Worm (Caenorhabditis elegans) whole organism, L4 larva: ENCODE data around the gene T05A8.6.

ENCODE experiments used
- D1046.2 ChIP-seq: fragments of 200-800 bp; sonication (Bioruptor generic); IDR thresholded peaks from 2 replicates; pipeline ENCODE4 v1.3.6; 2022; ENCODE audit warnings: missing genetic modification characterization, missing compliant biosample characterization
- F37D6.2 ChIP-seq: sonication (generic microtip); optimal IDR thresholded peaks from 2 replicates; lab custom pipeline; 2016; ENCODE audit warnings: mild to moderate bottlenecking, missing genetic modification characterization, missing compliant biosample characterization
- R02D3.7 ChIP-seq: fragments of 150-350 bp; sonication (generic microtip); optimal IDR thresholded peaks from 3 replicates; lab custom pipeline; 2014; ENCODE audit warnings: missing biosample characterization, missing genetic modification characterization
- T26A8.4 ChIP-seq: fragments of 200-800 bp; sonication (Bioruptor generic); IDR thresholded peaks from 2 replicates; pipeline ENCODE4 v1.3.6; 2022; ENCODE audit warnings: missing genetic modification characterization, missing compliant biosample characterization
- Y5F2A.4 ChIP-seq: fragments of 200-800 bp; sonication (Bioruptor generic); optimal IDR thresholded peaks from 2 replicates; lab custom pipeline; 2018; ENCODE audit warnings: mild to moderate bottlenecking, missing genetic modification characterization, missing compliant biosample characterization
- ZK337.2 ChIP-seq: fragments of 200-800 bp; sonication (Bioruptor generic); IDR thresholded peaks from 2 replicates; pipeline ENCODE4 v1.3.6; 2022; ENCODE audit warnings: missing genetic modification reagents, missing genetic modification characterization, missing compliant biosample characterization
- aha-1 ChIP-seq: fragments of 150-350 bp; peaks from one replicate; lab custom pipeline; 2014; ENCODE audit warnings: missing biosample characterization, missing genetic modification characterization
- aly-2 ChIP-seq: sonication (generic microtip); optimal IDR thresholded peaks from 2 replicates; lab custom pipeline; 2018; ENCODE audit warnings: missing biosample characterization, missing genetic modification characterization
- attf-4 ChIP-seq: sonication (generic microtip); optimal IDR thresholded peaks from 3 replicates; lab custom pipeline; 2017; ENCODE audit warnings: missing biosample characterization, missing genetic modification characterization
- ceh-20 ChIP-seq: fragments of 200-800 bp; sonication (Bioruptor generic); IDR thresholded peaks from 2 replicates; pipeline ENCODE4 v1.3.6; 2022; ENCODE audit warnings: missing genetic modification reagents, missing genetic modification characterization, missing compliant biosample characterization
- ceh-28 ChIP-seq: fragments of 150-350 bp; optimal IDR thresholded peaks from 2 replicates; lab custom pipeline; 2014; ENCODE audit warnings: missing biosample characterization, missing genetic modification reagents, missing genetic modification characterization
- ceh-62 ChIP-seq: sonication (generic microtip); optimal IDR thresholded peaks from 2 replicates; lab custom pipeline; 2017; ENCODE audit warnings: missing biosample characterization, missing genetic modification characterization
- ceh-82 ChIP-seq: sonication (generic microtip); optimal IDR thresholded peaks from 2 replicates; lab custom pipeline; 2017; ENCODE audit warnings: missing biosample characterization, missing genetic modification characterization
- ces-1 ChIP-seq: fragments of 150-350 bp; sonication (generic microtip); optimal IDR thresholded peaks from 4 replicates; lab custom pipeline; 2014; ENCODE audit warnings: missing biosample characterization, missing genetic modification reagents, missing genetic modification characterization
- daf-12 ChIP-seq: fragments of 150-350 bp; optimal IDR thresholded peaks from 2 replicates; lab custom pipeline; 2014; ENCODE audit warnings: missing biosample characterization, missing genetic modification reagents, missing genetic modification characterization
- daf-16 ChIP-seq, 3 experiments: sonication (generic microtip); optimal IDR thresholded peaks; 2 replicates each; lab custom pipeline; 2016 to 2017; ENCODE audit warnings: missing genetic modification characterization in 3 of 3, missing genetic modification reagents in 3 of 3, mild to moderate bottlenecking in 2 of 3, missing compliant biosample characterization in 2 of 3, missing biosample characterization in 1 of 3, moderate library complexity in 1 of 3
- daf-19 ChIP-seq: fragments of 200-800 bp; sonication (Bioruptor generic); conservative IDR thresholded peaks from 2 replicates; pipeline ENCODE4 v1.3.6; 2022; ENCODE audit warnings: missing genetic modification characterization, missing compliant biosample characterization
- duxl-1 ChIP-seq: sonication (generic microtip); optimal IDR thresholded peaks from 2 replicates; lab custom pipeline; 2016; ENCODE audit warnings: mild to moderate bottlenecking, missing genetic modification characterization, moderate library complexity, missing compliant biosample characterization; ENCODE audit not compliant: poor library complexity
- egl-27 ChIP-seq: sonication (generic microtip); optimal IDR thresholded peaks from 3 replicates; lab custom pipeline; 2017; ENCODE audit warnings: missing biosample characterization, missing genetic modification reagents, missing genetic modification characterization
- fkh-10 ChIP-seq: fragments of 150-350 bp; optimal IDR thresholded peaks from 2 replicates; lab custom pipeline; 2014; ENCODE audit warnings: missing biosample characterization, missing genetic modification reagents, missing genetic modification characterization
- fos-1 ChIP-seq: fragments of 150-350 bp; optimal IDR thresholded peaks from 2 replicates; lab custom pipeline; 2014; ENCODE audit warnings: missing biosample characterization, missing genetic modification characterization
- gei-8 ChIP-seq: fragments of 200-800 bp; sonication (Bioruptor generic); optimal IDR thresholded peaks from 2 replicates; lab custom pipeline; 2018; ENCODE audit warnings: mild to moderate bottlenecking, missing genetic modification characterization, missing compliant biosample characterization
- hlh-11 ChIP-seq: fragments of 200-800 bp; sonication (Bioruptor generic); optimal IDR thresholded peaks from 2 replicates; lab custom pipeline; 2018; ENCODE audit warnings: mild to moderate bottlenecking, missing genetic modification characterization, missing compliant biosample characterization
- jun-1 ChIP-seq: fragments of 150-350 bp; optimal IDR thresholded peaks from 2 replicates; lab custom pipeline; 2014; ENCODE audit warnings: missing biosample characterization, missing genetic modification reagents, missing genetic modification characterization
- lin-38 ChIP-seq: fragments of 200-800 bp; sonication (Bioruptor generic); IDR thresholded peaks from 2 replicates; pipeline ENCODE4 v1.3.6; 2022; ENCODE audit warnings: missing genetic modification reagents, missing genetic modification characterization, missing compliant biosample characterization
- lin-39 ChIP-seq: fragments of 150-350 bp; optimal IDR thresholded peaks from 2 replicates; lab custom pipeline; 2014; ENCODE audit warnings: missing biosample characterization, missing genetic modification reagents, missing genetic modification characterization
- lsy-2 ChIP-seq, 2 experiments: fragments of 150-350 bp in 1 of 2; sonication (generic microtip) in 1 of 2; optimal IDR thresholded peaks; 2 replicates each; lab custom pipeline; 2014 to 2017; ENCODE audit warnings: missing biosample characterization in 2 of 2, missing genetic modification characterization in 2 of 2
- madf-5 ChIP-seq, 2 experiments: fragments of 200-800 bp; sonication (Bioruptor generic); IDR thresholded peaks; 2 replicates each; pipeline ENCODE4 v1.3.6; 2022; ENCODE audit warnings: missing compliant biosample characterization in 2 of 2, missing genetic modification characterization in 2 of 2
- mdl-1 ChIP-seq, 2 experiments: fragments of 150-350 bp in 1 of 2; sonication (generic microtip) in 1 of 2; optimal IDR thresholded peaks; 2 replicates each; lab custom pipeline; 2014 to 2017; ENCODE audit warnings: missing biosample characterization in 2 of 2, missing genetic modification characterization in 2 of 2
- mdt-29 ChIP-seq: fragments of 200-800 bp; sonication (Bioruptor generic); IDR thresholded peaks from 2 replicates; pipeline ENCODE4 v1.3.6; 2022; ENCODE audit warnings: missing genetic modification reagents, missing genetic modification characterization, missing compliant biosample characterization
- mep-1 ChIP-seq: fragments of 150-350 bp; sonication (generic microtip); optimal IDR thresholded peaks from 3 replicates; lab custom pipeline; 2014; ENCODE audit warnings: missing biosample characterization, missing genetic modification characterization
- mes-2 ChIP-seq: sonication (generic microtip); optimal IDR thresholded peaks from 2 replicates; lab custom pipeline; 2016; ENCODE audit warnings: missing genotype, mild to moderate bottlenecking, missing genetic modification characterization, missing compliant biosample characterization; ENCODE audit not compliant: poor library complexity, severe bottlenecking
- mxl-2 ChIP-seq: fragments of 200-800 bp; sonication (Bioruptor generic); conservative IDR thresholded peaks from 2 replicates; pipeline ENCODE4 v1.3.6; 2022; ENCODE audit warnings: missing genetic modification reagents, missing genetic modification characterization, missing compliant biosample characterization
- nhr-28 ChIP-seq: fragments of 150-350 bp; optimal IDR thresholded peaks from 2 replicates; lab custom pipeline; 2014; ENCODE audit warnings: missing biosample characterization, missing genetic modification characterization
- nhr-42 ChIP-seq: fragments of 200-800 bp; sonication (Bioruptor generic); IDR thresholded peaks from 2 replicates; pipeline ENCODE4 v1.3.6; 2022; ENCODE audit warnings: missing genetic modification characterization, missing compliant biosample characterization
- nhr-48 ChIP-seq: sonication (generic microtip); optimal IDR thresholded peaks from 2 replicates; lab custom pipeline; 2016; ENCODE audit warnings: mild to moderate bottlenecking, missing genetic modification characterization, missing compliant biosample characterization
- set-16 ChIP-seq: fragments of 200-800 bp; sonication (Bioruptor generic); IDR thresholded peaks from 2 replicates; pipeline ENCODE4 v1.3.6; 2022; ENCODE audit warnings: missing genetic modification reagents, missing genetic modification characterization, missing compliant biosample characterization
- snpc-1.2 ChIP-seq: fragments of 200-800 bp; sonication (Bioruptor generic); IDR thresholded peaks from 2 replicates; pipeline ENCODE4 v1.3.6; 2022; ENCODE audit warnings: missing genetic modification reagents, missing genetic modification characterization, missing compliant biosample characterization
- snpc-4 ChIP-seq: fragments of 150-350 bp; optimal IDR thresholded peaks from 2 replicates; lab custom pipeline; 2014; ENCODE audit warnings: missing biosample characterization, missing genetic modification characterization
- tag-97 ChIP-seq: fragments of 200-800 bp; sonication (Bioruptor generic); IDR thresholded peaks from 2 replicates; pipeline ENCODE4 v1.3.6; 2022; ENCODE audit warnings: missing genetic modification characterization, missing compliant biosample characterization
- tra-1 ChIP-seq: fragments of 200-800 bp; sonication (Bioruptor generic); IDR thresholded peaks from 2 replicates; pipeline ENCODE4 v1.3.6; 2022; ENCODE audit warnings: missing genetic modification reagents, missing genetic modification characterization, missing compliant biosample characterization
- unc-62 ChIP-seq, 3 experiments: fragments of 150-350 bp in 1 of 3; sonication (generic microtip); optimal IDR thresholded peaks in 2 of 3; peaks in 1 of 3; 1 replicate in 1 of 3; 2 replicates in 2 of 3; lab custom pipeline; 2014 to 2017; ENCODE audit warnings: missing biosample characterization in 3 of 3, missing genetic modification characterization in 3 of 3, missing genetic modification reagents in 3 of 3, missing genotype in 1 of 3
- ztf-7 ChIP-seq: fragments of 150-350 bp; optimal IDR thresholded peaks from 2 replicates; lab custom pipeline; 2014; ENCODE audit warnings: missing biosample characterization, missing genetic modification characterization

T05A8.6 gene

ce11 chrII:2757954-2758353 lies 18.4 kb upstream of the T05A8.6 start, which contains the start of gene F29A7.8:
F29A7.8 (minus strand) TSS chrII:2758054.
- TF ChIP-seq nhr-42 (GFP tag; lab: Robert Waterston, UW): no peak
- no peak for TF ChIP-seq hlh-11 (tag; lab: Kevin White, UChicago)
- TF ChIP-seq daf-12 (tag; lab: Kevin White, UChicago): no peak
- TF ChIP-seq ces-1 (GFP tag; lab: Kevin White, UChicago): no peak
- TF ChIP-seq aha-1 (tag; lab: Kevin White, UChicago): peak; percentile 12
- TF ChIP-seq Y5F2A.4 (GFP tag; lab: Kevin White, UChicago): no peak
- TF ChIP-seq D1046.2: no peak

ce11 chrII:2756351-2756750 lies 16.8 kb upstream of the T05A8.6 start:
- peak; percentile 53 for TF ChIP-seq aha-1 (tag; lab: Kevin White, UChicago)
- no peak for TF ChIP-seq daf-16 (GFP tag; optimal IDR thresholded peaks at IDR 0.05; lab: Kevin White, UChicago)
- no peak for TF ChIP-seq daf-16 (tag; optimal IDR thresholded peaks at IDR 0.05; lab: Kevin White, UChicago)
- peak in 1 of 2 experiments; percentile 94 for TF ChIP-seq unc-62 (GFP tag; optimal IDR thresholded peaks at IDR 0.05 in 1 of 2; lab: Kevin White, UChicago)
- TF ChIP-seq unc-62 (tag; optimal IDR thresholded peaks at IDR 0.05; lab: Kevin White, UChicago): no peak

- TF ChIP-seq ceh-28 (no peak), Y5F2A.4 (GFP tag; lab: Kevin White, UChicago) (no peak), mxl-2 (GFP tag; lab: Robert Waterston, UW) (no peak), lin-39 (tag; lab: Kevin White, UChicago) (no peak), lin-38 (GFP tag; lab: Robert Waterston, UW) (no peak), nhr-28 (tag; lab: Kevin White, UChicago) (no peak), mdl-1 (tag; optimal IDR thresholded peaks at IDR 0.05; lab: Kevin White, UChicago) (no peak), set-16 (peak; percentile 91)
Observed at ce11 chrII:2754595-2754994, 15.1 kb upstream of the T05A8.6 start.

ce11 chrII:2752999-2753398 lies 13.5 kb upstream of the T05A8.6 start, which contains the start of gene F29A7.3:
F29A7.3 (plus strand) TSS chrII:2753299.
- TF ChIP-seq snpc-4 (tag; lab: Kevin White, UChicago) (no peak), nhr-48 (no peak), ztf-7 (no peak), ZK337.2 (GFP tag; lab: Robert Waterston, UW) (no peak), F37D6.2 (tag; lab: Kevin White, UChicago) (no peak), mdt-29 (no peak), egl-27 (no peak), ceh-62 (tag; lab: Kevin White, UChicago) (no peak), jun-1 (tag; lab: Kevin White, UChicago) (no peak), attf-4 (tag; lab: Kevin White, UChicago) (no peak), madf-5 (GFP tag; IDR thresholded peaks at IDR 0.05; lab: Robert Waterston, UW) (no peak), mes-2 (no peak)

- no peak for TF ChIP-seq duxl-1
- TF ChIP-seq R02D3.7 (tag; lab: Kevin White, UChicago): no peak
- TF ChIP-seq hlh-11 (tag; lab: Kevin White, UChicago): peak; percentile 25
- TF ChIP-seq aly-2 (tag; lab: Kevin White, UChicago): no peak
- no peak for TF ChIP-seq ceh-62 (tag; lab: Kevin White, UChicago)
- no peak for TF ChIP-seq gei-8
- TF ChIP-seq snpc-1.2: no peak
- TF ChIP-seq fkh-10 (GFP tag; lab: Kevin White, UChicago): no peak
- TF ChIP-seq tag-97: no peak
- TF ChIP-seq T26A8.4 (GFP tag; lab: Robert Waterston, UW): no peak
- no peak for TF ChIP-seq ceh-20
- TF ChIP-seq daf-19 (GFP tag; lab: Robert Waterston, UW): no peak
- no peak for TF ChIP-seq mep-1 (tag; lab: Kevin White, UChicago)
- no peak for TF ChIP-seq attf-4 (tag; lab: Kevin White, UChicago)
- TF ChIP-seq mxl-2 (GFP tag; lab: Robert Waterston, UW): no peak
- TF ChIP-seq ceh-28: no peak
- TF ChIP-seq lsy-2 (tag; optimal IDR thresholded peaks at IDR 0.05; lab: Kevin White, UChicago): no peak
- peak; percentile 97 for TF ChIP-seq mes-2
- TF ChIP-seq fos-1 (tag; lab: Kevin White, UChicago): no peak
- TF ChIP-seq Y5F2A.4 (GFP tag; lab: Kevin White, UChicago): no peak
- TF ChIP-seq ceh-82 (tag; lab: Kevin White, UChicago): no peak
- TF ChIP-seq ZK337.2 (GFP tag; lab: Robert Waterston, UW): peak; percentile 67; the same call in 1 of the 2 replicates
- no peak for TF ChIP-seq jun-1 (tag; lab: Kevin White, UChicago)
- 0 out of 2 replicates have a peak, but pooled peaks have one; percentile 6 for TF ChIP-seq tra-1 (GFP tag; lab: Robert Waterston, UW)
Observed at ce11 chrII:2752536-2752935, 13.0 kb upstream of the T05A8.6 start, which contains the start of gene F29A7.6. F29A7.6 (minus strand) TSS chrII:2752611.
